Worm (Caenorhabditis elegans): ENCODE data around the gene rbm-42.

- TF ChIP-seq snpc-4 (tag; optimal IDR thresholded peaks at IDR 0.05) (no peak), ces-1 (GFP tag; optimal IDR thresholded peaks at IDR 0.05) (no peak)
Observed at ce11 chrIII:5173622-5174021, 20.6 kb upstream of the rbm-42 start, which contains the start of gene cid-1.

Measured in whole organism, mixed stage, embryonic.